Fruit fly (Drosophila melanogaster) whole organism: ENCODE data around the gene CG6763.

Source experiments
- CG8478 ChIP-seq: fragments of >200 bp; optimal IDR thresholded peaks from 2 replicates; lab custom pipeline; 2018; ENCODE audit warnings: inconsistent platforms
- Dll ChIP-seq: fragments of >200 bp; optimal IDR thresholded peaks from 2 replicates; lab custom pipeline; 2017
- pan ChIP-seq: fragments of >200 bp; optimal IDR thresholded peaks from 2 replicates; lab custom pipeline; 2017

- TF ChIP-seq Dll (lab: Kevin White, UChicago) (no peak), pan (no peak), CG8478 (lab: Kevin White, UChicago) (no peak)
Measured at dm6 chr3R:23312796-23313195, 29.0 kb downstream of the CG6763 start.
